Fruit fly (Drosophila melanogaster) whole organism, adult: Measurements from ENCODE around the gene ZnT77C.

Source experiments
- CG1620 ChIP-seq: fragments of 200-800 bp; sonication (Bioruptor generic); optimal IDR thresholded peaks from 2 replicates; lab custom pipeline; 2016; ENCODE audit warnings: missing biosample characterization, missing genetic modification characterization
- Clk ChIP-seq: fragments of 200-800 bp; sonication (Bioruptor generic); optimal IDR thresholded peaks from 2 replicates; lab custom pipeline; 2017; ENCODE audit warnings: missing biosample characterization, missing genetic modification characterization
- Mnt ChIP-seq: fragments of 200-800 bp; sonication (Bioruptor generic); optimal IDR thresholded peaks from 2 replicates; lab custom pipeline; 2016; ENCODE audit warnings: missing biosample characterization, mild to moderate bottlenecking, missing genetic modification characterization
- cic ChIP-seq: fragments of 200-800 bp; sonication (Bioruptor generic); optimal IDR thresholded peaks from 2 replicates; lab custom pipeline; 2017; ENCODE audit warnings: missing biosample characterization, mild to moderate bottlenecking, missing genetic modification characterization, moderate library complexity
- kay ChIP-seq: fragments of 200-800 bp; sonication (Bioruptor generic); peaks from one replicate; lab custom pipeline; 2016; ENCODE audit warnings: missing biosample characterization, missing genetic modification characterization, borderline replicate concordance
- ovo ChIP-seq: fragments of 200-800 bp; sonication (Bioruptor generic); optimal IDR thresholded peaks from 2 replicates; lab custom pipeline; 2016; ENCODE audit warnings: missing biosample characterization, missing genetic modification characterization
- pad ChIP-seq: fragments of 200-800 bp; sonication (Bioruptor generic); optimal IDR thresholded peaks from 3 replicates; lab custom pipeline; 2017; ENCODE audit warnings: missing biosample characterization, missing genetic modification characterization, mild to moderate bottlenecking, moderate library complexity, missing genetic modification reagents
- toe ChIP-seq: fragments of 200-800 bp; sonication (Bioruptor generic); optimal IDR thresholded peaks from 2 replicates; lab custom pipeline; 2016; ENCODE audit warnings: missing biosample characterization, missing genetic modification characterization

DNA sequence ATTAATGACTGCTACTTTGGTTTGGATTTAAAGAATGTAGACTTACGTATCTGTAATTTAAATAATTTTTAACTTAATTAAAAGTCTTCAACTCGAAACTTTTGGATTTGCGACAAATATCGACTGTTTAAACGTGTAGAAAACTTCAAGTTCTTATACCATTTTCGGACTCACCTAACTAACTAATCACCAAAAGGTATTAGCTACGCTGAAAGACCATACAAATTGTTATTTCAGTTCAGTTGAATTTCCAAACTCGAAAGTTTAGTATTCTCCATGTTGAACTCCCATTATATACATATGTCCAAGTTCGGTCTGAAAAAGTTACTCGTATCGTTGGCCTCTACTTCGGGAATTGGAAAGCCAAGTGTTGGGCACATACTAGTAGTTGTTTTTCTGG is 11.0 kb upstream of the ZnT77C start, which contains the start of gene CG5078:
- TF ChIP-seq cic (GFP tag; lab: Kevin White, UChicago): no peak
- no peak for TF ChIP-seq toe (GFP tag; lab: Kevin White, UChicago)
- no peak for TF ChIP-seq ovo (GFP tag; lab: Kevin White, UChicago)
- no peak for TF ChIP-seq Mnt (GFP tag; lab: Kevin White, UChicago)
- TF ChIP-seq kay (GFP tag; lab: Kevin White, UChicago): no peak
- no peak for TF ChIP-seq CG1620 (GFP tag; lab: Kevin White, UChicago)
- no peak for TF ChIP-seq pad (GFP tag; lab: Kevin White, UChicago)
- no peak for TF ChIP-seq Clk (GFP tag; lab: Kevin White, UChicago)
